Fruit fly (Drosophila melanogaster) ovary, adult (tissue): Measurements from ENCODE around the gene CG33258.
A peak's percentile ranks its signal among the peaks of the same experiment; 100 is the strongest.

Experiments
- CG17801 ChIP-seq: fragments of 200-800 bp; optimal IDR thresholded peaks from 2 replicates; lab custom pipeline; 2019; ENCODE audit warnings: missing biosample characterization, mild to moderate bottlenecking, missing genetic modification characterization, moderate library complexity; ENCODE audit not compliant: partially characterized antibody

CG33258 gene

dm6 chr3L:16083693-16084092 is 1.3 kb downstream of the CG33258 start, which contains the start of gene CG13075:
Gene CG13075 (plus strand): TSS chr3L:16083993.
- no peak for TF ChIP-seq CG17801 (GFP tag; lab: Kevin White, UChicago)

DNA sequence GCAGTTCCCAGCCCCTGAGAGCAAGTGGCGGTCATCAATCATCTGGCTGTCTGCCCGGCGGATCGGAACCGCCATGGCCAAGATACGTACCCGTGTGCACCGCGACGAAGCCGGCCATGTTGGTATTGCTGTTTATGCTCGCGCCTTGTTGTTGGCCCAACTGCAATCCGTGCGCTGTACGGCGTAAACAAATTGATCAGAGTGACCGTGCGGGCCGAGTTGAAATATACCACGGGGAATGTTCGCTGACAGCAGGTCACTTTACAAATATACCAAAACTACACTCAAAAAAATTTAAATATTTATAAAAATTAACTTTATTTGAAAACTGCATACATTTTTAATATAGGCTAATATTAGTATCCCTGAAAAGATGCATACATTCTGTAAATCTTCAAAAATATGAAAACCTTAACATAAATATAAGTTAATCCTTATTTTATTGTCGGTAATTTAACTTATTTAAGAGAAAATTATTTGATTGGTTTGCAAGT is 5.0 kb downstream of the CG33258 start, which contains the start of gene Tasp1:
TSS of gene Tasp1 (minus strand) at position 203 of the 494 bp plus-strand sequence.
- peak; percentile 57 for TF ChIP-seq CG17801 (GFP tag; lab: Kevin White, UChicago)

- TF ChIP-seq CG17801 (GFP tag; lab: Kevin White, UChicago): peak; percentile 28
Observed at dm6 chr3L:16090330-16090803, 8.0 kb downstream of the CG33258 start, which contains the start of the genes CG5235 and ClC-c. Gene CG5235 (minus strand): TSS chr3L:16090392. Gene ClC-c (plus strand): TSS chr3L:16090454.

DNA sequence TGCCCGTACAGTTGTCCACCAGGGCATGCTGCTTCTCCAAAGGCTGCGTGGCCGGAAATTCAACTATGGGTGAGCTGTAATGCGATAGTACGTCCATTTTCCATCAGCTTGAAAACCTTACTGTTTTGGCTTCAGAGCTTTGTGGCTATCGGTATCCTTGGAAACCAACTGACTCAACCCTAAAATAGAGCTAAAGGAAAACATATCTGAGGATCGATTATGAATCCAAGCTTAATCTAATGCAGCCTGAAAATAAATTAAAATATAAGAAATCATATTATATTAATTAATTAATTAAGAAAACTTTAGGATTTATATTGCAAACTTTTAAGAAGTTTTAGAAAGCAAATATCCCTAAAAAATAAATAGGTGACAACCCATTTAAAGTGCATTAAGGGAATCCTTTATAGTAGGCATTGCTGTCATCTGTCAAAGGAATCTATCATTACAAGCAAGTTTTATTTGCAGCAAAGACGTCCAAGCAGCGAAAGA is 15.1 kb downstream of the CG33258 start, which contains the start of the genes CG13074 and ATPsynbetaL:
TSS of gene CG13074 (minus strand) at position 101 of the 492 bp plus-strand sequence.
TSS of gene ATPsynbetaL (plus strand) at position 442 of the 492 bp plus-strand sequence.
- no peak for TF ChIP-seq CG17801 (GFP tag; lab: Kevin White, UChicago)

DNA sequence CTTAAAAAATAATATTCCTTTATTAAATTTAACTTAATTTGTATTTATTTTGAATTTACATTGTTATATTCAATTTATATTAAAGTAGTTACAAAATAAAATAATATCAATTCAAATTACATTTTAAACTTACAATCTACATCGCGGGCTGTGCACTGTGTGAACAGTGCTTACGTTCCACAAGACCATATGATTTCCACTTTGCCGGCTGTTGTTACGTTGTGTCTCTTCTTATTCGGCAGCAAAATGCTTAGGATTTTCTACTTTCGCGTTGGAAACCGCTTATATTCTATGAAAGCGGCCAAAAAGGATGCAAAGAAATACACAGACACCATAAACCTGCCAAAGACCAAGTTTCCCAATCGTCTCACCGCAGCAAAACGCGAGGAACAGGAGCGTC is 17.7 kb downstream of the CG33258 start, which contains the start of gene IleRS-m:
TSS of gene IleRS-m (plus strand) at position 222 of the 400 bp plus-strand sequence.
- TF ChIP-seq CG17801 (GFP tag; lab: Kevin White, UChicago): no peak

DNA sequence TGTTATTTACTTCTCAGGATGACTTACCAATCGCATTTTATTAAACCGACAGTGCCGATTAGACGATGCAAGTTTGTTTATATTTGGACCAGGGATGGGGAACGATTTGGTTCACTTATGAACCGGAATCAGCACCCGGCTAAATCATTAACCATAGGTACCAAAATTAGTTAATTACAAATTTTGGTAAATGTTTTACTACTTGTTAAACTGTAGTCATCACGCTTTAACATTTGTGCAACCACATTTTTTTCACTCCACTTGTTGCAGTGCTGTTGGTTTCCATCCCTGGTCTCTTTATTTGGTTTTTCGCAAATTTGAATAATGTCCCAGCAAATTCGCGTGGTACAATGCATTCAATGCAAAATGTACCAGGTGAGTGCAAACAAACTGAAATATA is 23.2 kb downstream of the CG33258 start, which contains the start of the genes IntS9 and CG43295:
TSS of gene IntS9 (minus strand) at position 100 of the 400 bp plus-strand sequence.
TSS of gene CG43295 (plus strand) at position 325 of the 400 bp plus-strand sequence.
- peak; percentile 73 for TF ChIP-seq CG17801 (GFP tag; lab: Kevin White, UChicago)

- TF ChIP-seq CG17801 (GFP tag; lab: Kevin White, UChicago): peak; percentile 69
Observed at dm6 chr3L:16112069-16112820, 29.9 kb downstream of the CG33258 start, which contains the start of gene Zn72D. Gene Zn72D (minus strand): TSS chr3L:16112626.

DNA sequence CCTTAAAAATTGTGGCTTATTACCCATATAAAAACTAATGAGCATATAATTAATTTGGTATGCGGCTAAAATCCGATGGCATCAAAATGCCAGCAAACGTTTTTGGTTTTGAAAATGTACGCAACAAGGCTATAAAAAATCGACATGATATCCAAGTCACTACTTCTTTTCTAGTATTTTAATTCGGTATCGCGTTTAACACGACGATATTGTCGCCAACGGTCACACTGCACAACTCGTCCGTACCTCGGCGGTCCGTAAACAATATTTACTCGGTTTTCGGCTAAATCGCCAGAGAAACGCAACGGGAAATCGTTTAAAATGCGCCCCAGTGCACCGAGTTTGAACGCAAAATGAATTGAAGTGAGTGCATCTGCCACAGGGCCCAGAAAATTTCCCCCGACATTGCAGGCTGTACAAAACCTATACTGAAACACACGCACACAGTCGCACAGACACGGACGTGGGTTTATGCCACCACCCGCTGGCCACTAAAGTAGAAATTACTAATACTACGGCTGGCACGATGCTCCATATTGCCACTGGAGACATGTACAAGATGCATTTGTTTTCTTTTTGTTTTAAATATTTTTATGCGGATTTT is 30.8 kb downstream of the CG33258 start, which contains the start of gene Taf4:
TSS of gene Taf4 (plus strand) at position 210 of the 604 bp plus-strand sequence.
- no peak for TF ChIP-seq CG17801 (GFP tag; lab: Kevin White, UChicago)

dm6 chr3L:16113607-16114337 is 31.4 kb downstream of the CG33258 start:
- TF ChIP-seq CG17801 (GFP tag; lab: Kevin White, UChicago): peak; percentile 84

DNA sequence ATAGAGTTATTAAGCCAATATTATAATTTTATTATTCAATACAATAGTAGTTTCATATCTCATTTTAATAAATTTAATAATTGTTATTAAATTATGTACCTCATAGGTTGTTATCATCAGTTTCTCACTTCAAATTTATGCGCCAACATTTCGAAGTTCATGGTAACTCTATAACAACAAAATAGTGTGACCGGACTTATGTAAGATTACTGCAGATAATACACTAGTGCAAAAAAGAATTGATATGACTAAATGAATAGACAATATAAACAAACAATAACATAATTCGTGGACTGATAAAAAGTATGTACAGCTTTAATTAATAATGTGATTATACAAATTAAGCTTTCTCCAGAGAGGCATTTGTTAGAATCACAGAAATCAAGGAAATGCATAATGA is 39.4 kb downstream of the CG33258 start, which contains the start of gene Strump:
TSS of gene Strump (plus strand) at position 212 of the 400 bp plus-strand sequence.
- TF ChIP-seq CG17801 (GFP tag; lab: Kevin White, UChicago): peak; percentile 8

- TF ChIP-seq CG17801 (GFP tag; lab: Kevin White, UChicago): peak; percentile 89
Observed at dm6 chr3L:16128481-16128972, 46.2 kb downstream of the CG33258 start, which contains the start of gene Pgm1. Gene Pgm1 (minus strand): TSS chr3L:16128531.

DNA sequence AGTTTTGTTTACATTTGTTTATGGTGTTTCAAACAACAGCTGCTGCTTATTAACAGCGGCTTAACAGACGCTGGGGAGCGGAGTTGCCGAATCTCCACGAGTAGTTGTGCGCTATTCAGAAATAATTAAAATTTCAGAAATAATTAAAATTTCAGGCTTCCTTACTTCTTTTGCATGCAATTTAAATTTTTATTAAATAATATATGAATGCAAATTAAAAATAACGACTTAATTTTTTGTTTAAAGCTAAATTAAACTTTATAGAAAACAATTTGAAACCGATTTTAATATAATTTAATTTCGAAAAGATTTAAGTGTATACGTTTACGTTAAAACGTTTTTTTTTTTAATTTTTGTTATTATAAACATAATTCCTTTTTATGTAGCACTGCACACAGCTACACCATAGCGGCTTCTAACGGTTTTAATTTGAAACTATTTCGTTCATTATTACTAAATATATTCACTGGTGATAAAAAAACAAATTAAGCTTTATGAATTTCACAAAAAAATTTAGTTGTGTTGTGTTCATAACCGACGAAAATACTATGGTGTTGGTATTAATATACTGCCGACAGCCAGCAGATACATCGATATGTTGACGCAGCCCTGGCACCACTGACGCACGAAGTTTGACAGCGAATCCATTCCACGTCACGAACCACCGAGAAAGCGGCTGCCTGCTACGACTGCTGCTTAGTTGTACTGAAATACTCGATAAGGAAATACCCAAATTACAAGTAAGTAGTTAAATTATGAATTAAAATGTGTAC is 46.8 kb downstream of the CG33258 start, which contains the start of gene SsRbeta:
TSS of gene SsRbeta (plus strand) at position 645 of the 773 bp plus-strand sequence.
- TF ChIP-seq CG17801 (GFP tag; lab: Kevin White, UChicago): no peak
